Worm (Caenorhabditis elegans) whole organism, L4 larva: ENCODE results near the gene slc-17.1.

ENCODE experiments used
- F26F4.8 ChIP-seq: fragments of 200-800 bp; sonication (Bioruptor generic); conservative IDR thresholded peaks from 2 replicates; pipeline ENCODE4 v1.3.6; 2022; ENCODE audit warnings: missing genetic modification characterization, missing compliant biosample characterization
- F37D6.2 ChIP-seq: sonication (generic microtip); optimal IDR thresholded peaks from 2 replicates; lab custom pipeline; 2016; ENCODE audit warnings: mild to moderate bottlenecking, missing genetic modification characterization, missing compliant biosample characterization
- ZK337.2 ChIP-seq: fragments of 200-800 bp; sonication (Bioruptor generic); IDR thresholded peaks from 2 replicates; pipeline ENCODE4 v1.3.6; 2022; ENCODE audit warnings: missing genetic modification reagents, missing genetic modification characterization, missing compliant biosample characterization
- aha-1 ChIP-seq: fragments of 150-350 bp; peaks from one replicate; lab custom pipeline; 2014; ENCODE audit warnings: missing biosample characterization, missing genetic modification characterization
- ceh-44 ChIP-seq: fragments of 200-800 bp; sonication (Bioruptor generic); IDR thresholded peaks from 2 replicates; pipeline ENCODE4 v1.3.6; 2022; ENCODE audit warnings: missing genetic modification reagents, missing genetic modification characterization, missing compliant biosample characterization
- daf-16 ChIP-seq, 3 experiments: sonication (generic microtip); optimal IDR thresholded peaks; 2 replicates each; lab custom pipeline; 2016 to 2017; ENCODE audit warnings: missing genetic modification characterization in 3 of 3, missing genetic modification reagents in 3 of 3, mild to moderate bottlenecking in 2 of 3, missing compliant biosample characterization in 2 of 3, missing biosample characterization in 1 of 3, moderate library complexity in 1 of 3
- daf-19 ChIP-seq: fragments of 200-800 bp; sonication (Bioruptor generic); conservative IDR thresholded peaks from 2 replicates; pipeline ENCODE4 v1.3.6; 2022; ENCODE audit warnings: missing genetic modification characterization, missing compliant biosample characterization
- dmd-6 ChIP-seq: fragments of 200-800 bp; sonication (Bioruptor generic); IDR thresholded peaks from 2 replicates; pipeline ENCODE4 v1.3.6; 2022; ENCODE audit warnings: missing genetic modification reagents, missing genetic modification characterization, missing compliant biosample characterization
- dve-1 ChIP-seq: sonication (generic microtip); optimal IDR thresholded peaks from 2 replicates; lab custom pipeline; 2017; ENCODE audit warnings: antibody characterized with exemption, mild to moderate bottlenecking, missing genetic modification characterization, missing compliant biosample characterization; ENCODE audit not compliant: insufficient read depth
- egl-27 ChIP-seq: sonication (generic microtip); optimal IDR thresholded peaks from 3 replicates; lab custom pipeline; 2017; ENCODE audit warnings: missing biosample characterization, missing genetic modification reagents, missing genetic modification characterization
- egl-43 ChIP-seq: fragments of 200-800 bp; sonication (Bioruptor generic); IDR thresholded peaks from 2 replicates; pipeline ENCODE4 v1.3.6; 2022; ENCODE audit warnings: missing genetic modification reagents, missing genetic modification characterization, missing compliant biosample characterization
- fkh-10 ChIP-seq: fragments of 150-350 bp; optimal IDR thresholded peaks from 2 replicates; lab custom pipeline; 2014; ENCODE audit warnings: missing biosample characterization, missing genetic modification reagents, missing genetic modification characterization
- gei-8 ChIP-seq: fragments of 200-800 bp; sonication (Bioruptor generic); optimal IDR thresholded peaks from 2 replicates; lab custom pipeline; 2018; ENCODE audit warnings: mild to moderate bottlenecking, missing genetic modification characterization, missing compliant biosample characterization
- hlh-11 ChIP-seq: fragments of 200-800 bp; sonication (Bioruptor generic); optimal IDR thresholded peaks from 2 replicates; lab custom pipeline; 2018; ENCODE audit warnings: mild to moderate bottlenecking, missing genetic modification characterization, missing compliant biosample characterization
- hlh-30 ChIP-seq: sonication (generic microtip); optimal IDR thresholded peaks from 2 replicates; lab custom pipeline; 2017; ENCODE audit warnings: antibody characterized with exemption, mild to moderate bottlenecking, missing genetic modification characterization, missing compliant biosample characterization; ENCODE audit not compliant: insufficient read depth
- lin-38 ChIP-seq: fragments of 200-800 bp; sonication (Bioruptor generic); IDR thresholded peaks from 2 replicates; pipeline ENCODE4 v1.3.6; 2022; ENCODE audit warnings: missing genetic modification reagents, missing genetic modification characterization, missing compliant biosample characterization
- lsy-2 ChIP-seq, 2 experiments: fragments of 150-350 bp in 1 of 2; sonication (generic microtip) in 1 of 2; optimal IDR thresholded peaks; 2 replicates each; lab custom pipeline; 2014 to 2017; ENCODE audit warnings: missing biosample characterization in 2 of 2, missing genetic modification characterization in 2 of 2
- mdt-29 ChIP-seq: fragments of 200-800 bp; sonication (Bioruptor generic); IDR thresholded peaks from 2 replicates; pipeline ENCODE4 v1.3.6; 2022; ENCODE audit warnings: missing genetic modification reagents, missing genetic modification characterization, missing compliant biosample characterization
- mxl-2 ChIP-seq: fragments of 200-800 bp; sonication (Bioruptor generic); conservative IDR thresholded peaks from 2 replicates; pipeline ENCODE4 v1.3.6; 2022; ENCODE audit warnings: missing genetic modification reagents, missing genetic modification characterization, missing compliant biosample characterization
- mxl-3 ChIP-seq: fragments of 200-800 bp; sonication (Bioruptor generic); optimal IDR thresholded peaks from 2 replicates; lab custom pipeline; 2018; ENCODE audit warnings: mild to moderate bottlenecking, missing genetic modification characterization, missing compliant biosample characterization
- nhr-10 ChIP-seq: fragments of 150-350 bp; optimal IDR thresholded peaks from 2 replicates; lab custom pipeline; 2014; ENCODE audit warnings: missing biosample characterization, missing genetic modification characterization
- nhr-25 ChIP-seq: sonication (generic microtip); optimal IDR thresholded peaks from 2 replicates; lab custom pipeline; 2017; ENCODE audit warnings: missing genetic modification characterization, mild to moderate bottlenecking, missing compliant biosample characterization, antibody characterized with exemption, moderate library complexity, borderline replicate concordance; ENCODE audit not compliant: insufficient read depth
- nhr-28 ChIP-seq: fragments of 150-350 bp; optimal IDR thresholded peaks from 2 replicates; lab custom pipeline; 2014; ENCODE audit warnings: missing biosample characterization, missing genetic modification characterization
- nhr-41 ChIP-seq: fragments of 200-800 bp; sonication (Bioruptor generic); IDR thresholded peaks from 2 replicates; pipeline ENCODE4 v1.3.6; 2022; ENCODE audit warnings: missing genetic modification reagents, missing genetic modification characterization, missing compliant biosample characterization
- nhr-77 ChIP-seq: fragments of 150-350 bp; optimal IDR thresholded peaks from 2 replicates; lab custom pipeline; 2014; ENCODE audit warnings: missing biosample characterization, missing genetic modification characterization
- php-3 ChIP-seq: fragments of 200-800 bp; sonication (Bioruptor generic); IDR thresholded peaks from 2 replicates; pipeline ENCODE4 v1.3.6; 2022; ENCODE audit warnings: missing genetic modification reagents, missing genetic modification characterization, missing compliant biosample characterization
- pqm-1 ChIP-seq: sonication (generic microtip); optimal IDR thresholded peaks from 2 replicates; lab custom pipeline; 2017; ENCODE audit warnings: missing biosample characterization, missing genetic modification characterization
- tag-97 ChIP-seq: fragments of 200-800 bp; sonication (Bioruptor generic); IDR thresholded peaks from 2 replicates; pipeline ENCODE4 v1.3.6; 2022; ENCODE audit warnings: missing genetic modification characterization, missing compliant biosample characterization
- tra-1 ChIP-seq: fragments of 200-800 bp; sonication (Bioruptor generic); IDR thresholded peaks from 2 replicates; pipeline ENCODE4 v1.3.6; 2022; ENCODE audit warnings: missing genetic modification reagents, missing genetic modification characterization, missing compliant biosample characterization
- unc-39 ChIP-seq: sonication (generic microtip); optimal IDR thresholded peaks from 2 replicates; lab custom pipeline; 2017; ENCODE audit warnings: missing biosample characterization, missing genetic modification characterization
- unc-62 ChIP-seq, 3 experiments: fragments of 150-350 bp in 1 of 3; sonication (generic microtip); optimal IDR thresholded peaks in 2 of 3; peaks in 1 of 3; 1 replicate in 1 of 3; 2 replicates in 2 of 3; lab custom pipeline; 2014 to 2017; ENCODE audit warnings: missing biosample characterization in 3 of 3, missing genetic modification characterization in 3 of 3, missing genetic modification reagents in 3 of 3, missing genotype in 1 of 3
- vab-7 ChIP-seq: fragments of 200-800 bp; sonication (Bioruptor generic); IDR thresholded peaks from 2 replicates; pipeline ENCODE4 v1.3.6; 2022; ENCODE audit warnings: missing genetic modification reagents, missing genetic modification characterization, missing compliant biosample characterization
- zag-1 ChIP-seq: fragments of 150-350 bp; optimal IDR thresholded peaks from 2 replicates; lab custom pipeline; 2014; ENCODE audit warnings: missing biosample characterization, missing genetic modification characterization
- zip-11 ChIP-seq: fragments of 200-800 bp; sonication (Bioruptor generic); IDR thresholded peaks from 2 replicates; pipeline ENCODE4 v1.3.6; 2022; ENCODE audit warnings: missing genetic modification characterization, missing compliant biosample characterization
- ztf-11 ChIP-seq: fragments of 150-350 bp; optimal IDR thresholded peaks from 2 replicates; lab custom pipeline; 2014; ENCODE audit warnings: missing biosample characterization, missing genetic modification characterization

slc-17.1 gene

DNA sequence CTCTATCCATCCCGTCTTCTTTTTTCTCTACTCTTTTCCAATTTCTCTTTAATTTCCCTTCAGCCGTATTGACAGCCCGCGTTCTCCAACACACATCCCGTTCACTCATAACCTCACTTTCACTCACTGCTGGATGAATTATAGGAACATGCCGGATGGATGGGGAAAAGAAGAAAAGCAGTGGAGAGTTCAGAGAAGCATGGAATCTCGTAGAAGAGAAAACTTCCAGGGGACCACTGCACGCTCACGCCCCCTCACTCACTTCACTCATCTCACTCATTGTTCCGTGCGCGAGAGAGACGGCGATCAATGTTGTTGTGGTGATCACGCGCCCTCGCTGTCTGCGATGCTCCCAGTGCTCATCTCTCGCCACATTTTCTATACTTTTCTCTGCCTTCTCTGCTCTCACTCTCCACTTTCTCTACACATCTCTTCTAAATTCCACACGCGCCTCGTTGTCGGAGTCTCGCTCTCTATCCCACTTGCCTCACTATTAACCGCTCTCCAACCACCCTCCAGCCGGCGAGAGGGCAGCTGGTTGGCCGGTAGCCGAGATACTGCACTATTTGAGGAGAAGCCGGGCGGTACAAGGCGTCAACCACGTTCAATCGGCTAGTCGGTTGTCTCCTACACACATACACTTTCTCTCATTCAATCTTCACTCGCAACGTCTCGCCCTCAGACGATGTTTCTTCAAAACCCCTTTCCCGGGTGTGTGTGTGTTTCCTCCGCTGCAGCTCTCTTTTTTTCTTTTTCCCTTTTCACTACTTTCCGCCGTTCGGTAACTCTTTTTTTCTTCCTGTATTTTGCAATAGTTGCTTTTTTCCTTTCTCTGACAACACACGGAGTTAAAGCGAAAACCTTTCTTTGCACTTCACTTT, 15.2 kb upstream of the slc-17.1 start (continued):
- TF ChIP-seq egl-27 (tag; lab: Kevin White, UChicago) (peak; percentile 45), daf-19 (GFP tag; lab: Robert Waterston, UW) (no peak; the same call in 1 of the 2 replicates), nhr-25 (tag; lab: Kevin White, UChicago) (no peak), egl-43 (GFP tag; lab: Robert Waterston, UW) (peak; percentile 92), nhr-41 (GFP tag; lab: Robert Waterston, UW) (no peak; the same call in 1 of the 2 replicates), ZK337.2 (GFP tag; lab: Robert Waterston, UW) (no peak; the same call in 1 of the 2 replicates), gei-8 (GFP tag; lab: Kevin White, UChicago) (peak; percentile 83), ztf-11 (tag; lab: Kevin White, UChicago) (no peak), F26F4.8 (GFP tag; lab: Robert Waterston, UW) (no peak), tra-1 (GFP tag; lab: Robert Waterston, UW) (peak; percentile 79; the same call in 1 of the 2 replicates)

- TF ChIP-seq ceh-44 (GFP tag; lab: Robert Waterston, UW) (no peak), nhr-28 (peak; percentile 36), egl-27 (tag; lab: Kevin White, UChicago) (no peak), vab-7 (no peak), aha-1 (tag; lab: Kevin White, UChicago) (peak; percentile 98), tag-97 (GFP tag; lab: Robert Waterston, UW) (no peak), lin-38 (GFP tag; lab: Robert Waterston, UW) (no peak), nhr-10 (tag; lab: Kevin White, UChicago) (no peak), nhr-77 (tag; lab: Kevin White, UChicago) (no peak), daf-16 (GFP tag; optimal IDR thresholded peaks at IDR 0.05; lab: Kevin White, UChicago) (no peak), daf-16 (tag; optimal IDR thresholded peaks at IDR 0.05; lab: Kevin White, UChicago) (peak; percentile 4), zag-1 (tag; lab: Kevin White, UChicago) (no peak), lsy-2 (tag; optimal IDR thresholded peaks at IDR 0.05; lab: Kevin White, UChicago) (no peak), egl-43 (GFP tag; lab: Robert Waterston, UW) (no peak), unc-62 (GFP tag; optimal IDR thresholded peaks at IDR 0.05 in 1 of 2; lab: Kevin White, UChicago) (peak in 1 of 2 experiments; percentile 27), unc-62 (tag; optimal IDR thresholded peaks at IDR 0.05; lab: Kevin White, UChicago) (no peak), pqm-1 (tag; lab: Kevin White, UChicago) (peak; percentile 59)
- TF ChIP-seq, all 104 proteins: peak for 5
Observed at ce11 chrX:17478677-17479076, 14.0 kb upstream of the slc-17.1 start.

ce11 chrX:17475974-17476373, 11.3 kb upstream of the slc-17.1 start:
- TF ChIP-seq hlh-30 (peak; percentile 21), php-3 (0 out of 2 replicates have a peak, but pooled peaks have one; percentile 40), pqm-1 (tag; lab: Kevin White, UChicago) (peak; percentile 68), F37D6.2 (tag; lab: Kevin White, UChicago) (no peak), zip-11 (GFP tag; lab: Robert Waterston, UW) (no peak), unc-39 (tag; lab: Kevin White, UChicago) (no peak), fkh-10 (GFP tag; lab: Kevin White, UChicago) (no peak), dmd-6 (GFP tag; lab: Robert Waterston, UW) (peak; percentile 9; the same call in 1 of the 2 replicates), hlh-11 (peak; percentile 56), dve-1 (peak; percentile 37), mdt-29 (no peak), mxl-2 (GFP tag; lab: Robert Waterston, UW) (no peak), daf-16 (GFP tag; optimal IDR thresholded peaks at IDR 0.05; lab: Kevin White, UChicago) (no peak), daf-16 (tag; optimal IDR thresholded peaks at IDR 0.05; lab: Kevin White, UChicago) (peak; percentile 87), mxl-3 (GFP tag; lab: Kevin White, UChicago) (peak; percentile 9), nhr-28 (peak; percentile 70)
